Fruit fly (Drosophila melanogaster) whole organism, embryonic: ENCODE results near the gene Vps39.

ENCODE experiments used
- Atf-2 ChIP-seq: fragments of 200-800 bp; sonication (Bioruptor generic); optimal IDR thresholded peaks from 2 replicates; lab custom pipeline; 2016; ENCODE audit warnings: missing biosample characterization, missing genetic modification characterization
- Atf3 ChIP-seq: fragments of 200-800 bp; sonication (Bioruptor generic); optimal IDR thresholded peaks from 3 replicates; lab custom pipeline; 2016; ENCODE audit warnings: missing biosample characterization, missing genetic modification characterization
- B-H2 ChIP-seq: fragments of 200-800 bp; sonication (Bioruptor generic); optimal IDR thresholded peaks from 2 replicates; lab custom pipeline; 2018; ENCODE audit warnings: missing biosample characterization, mild to moderate bottlenecking, missing genetic modification characterization
- Bdp1 ChIP-seq: fragments of 200-800 bp; sonication (Bioruptor generic); optimal IDR thresholded peaks from 3 replicates; lab custom pipeline; 2016; ENCODE audit warnings: missing biosample characterization, missing genetic modification characterization
- CG13287 ChIP-seq: fragments of 200-800 bp; sonication (Bioruptor generic); IDR thresholded peaks from 2 replicates; pipeline ENCODE4 v1.3.6; 2022; ENCODE audit warnings: missing biosample characterization, missing genetic modification characterization; ENCODE audit not compliant: partially characterized antibody
- CG13424 ChIP-seq: fragments of 200-800 bp; sonication (Bioruptor generic); optimal IDR thresholded peaks from 2 replicates; lab custom pipeline; 2019; ENCODE audit warnings: missing biosample characterization, mild to moderate bottlenecking, missing genetic modification characterization, moderate library complexity
- CG14050 ChIP-seq: fragments of 200-800 bp; sonication (Bioruptor generic); IDR thresholded peaks from 3 replicates; pipeline ENCODE4 v1.3.6; 2022; ENCODE audit warnings: missing biosample characterization, missing genetic modification characterization
- CG17385 ChIP-seq: fragments of 200-800 bp; sonication (Bioruptor generic); optimal IDR thresholded peaks from 3 replicates; lab custom pipeline; 2018; ENCODE audit warnings: missing biosample characterization, mild to moderate bottlenecking, missing genetic modification characterization
- CG17802 ChIP-seq: fragments of 200-800 bp; sonication (Bioruptor generic); optimal IDR thresholded peaks from 2 replicates; lab custom pipeline; 2018; ENCODE audit warnings: missing biosample characterization, mild to moderate bottlenecking, missing genetic modification characterization, moderate library complexity
- CG18262 ChIP-seq: fragments of 200-800 bp; optimal IDR thresholded peaks from 3 replicates; lab custom pipeline; 2019; ENCODE audit warnings: missing biosample characterization, mild to moderate bottlenecking, missing genetic modification characterization, moderate library complexity
- CG18476 ChIP-seq: fragments of 200-800 bp; sonication (Bioruptor generic); optimal IDR thresholded peaks from 2 replicates; lab custom pipeline; 2016; ENCODE audit warnings: missing biosample characterization, mild to moderate bottlenecking, missing genetic modification characterization
- CG18599 ChIP-seq: fragments of 200-800 bp; sonication (Bioruptor generic); optimal IDR thresholded peaks from 3 replicates; lab custom pipeline; 2017; ENCODE audit warnings: missing biosample characterization, missing genetic modification characterization, mild to moderate bottlenecking, moderate library complexity, missing genetic modification reagents
- CG32532 ChIP-seq: fragments of 200-800 bp; sonication (Bioruptor generic); IDR thresholded peaks from 2 replicates; pipeline ENCODE4 v1.3.6; 2022; ENCODE audit warnings: missing biosample characterization, missing genetic modification characterization
- CG4360 ChIP-seq: fragments of 200-800 bp; sonication (Bioruptor generic); IDR thresholded peaks from 2 replicates; pipeline ENCODE4 v1.3.6; 2022; ENCODE audit warnings: missing biosample characterization, missing genetic modification characterization
- CG6765 ChIP-seq: fragments of 200-800 bp; sonication (Bioruptor generic); optimal IDR thresholded peaks from 3 replicates; lab custom pipeline; 2017; ENCODE audit warnings: missing biosample characterization, mild to moderate bottlenecking, missing genetic modification characterization
- CG7271 ChIP-seq: fragments of 200-800 bp; sonication (Bioruptor generic); optimal IDR thresholded peaks from 2 replicates; lab custom pipeline; 2018; ENCODE audit warnings: missing biosample characterization, mild to moderate bottlenecking, missing genetic modification characterization, moderate library complexity
- CG7839 ChIP-seq: fragments of 200-800 bp; sonication (Bioruptor generic); optimal IDR thresholded peaks from 3 replicates; lab custom pipeline; 2018; ENCODE audit warnings: missing biosample characterization, mild to moderate bottlenecking, missing genetic modification characterization, moderate library complexity
- CG7963 ChIP-seq: fragments of 200-800 bp; sonication (Bioruptor generic); IDR thresholded peaks from 3 replicates; pipeline ENCODE4 v1.3.6; 2022; ENCODE audit warnings: missing biosample characterization, missing genetic modification characterization; ENCODE audit not compliant: partially characterized antibody
- CG8478 ChIP-seq: fragments of >200 bp; optimal IDR thresholded peaks from 2 replicates; lab custom pipeline; 2018
- CG9876 ChIP-seq: fragments of 200-800 bp; sonication (Bioruptor generic); optimal IDR thresholded peaks from 2 replicates; lab custom pipeline; 2016; ENCODE audit warnings: missing biosample characterization, missing genetic modification characterization
- CTCF ChIP-seq: fragments of 200-800 bp; sonication (Bioruptor generic); optimal IDR thresholded peaks from 2 replicates; lab custom pipeline; 2017; ENCODE audit warnings: missing biosample characterization, mild to moderate bottlenecking, missing genetic modification characterization, moderate library complexity
- CoRest ChIP-seq: fragments of 200-800 bp; sonication (Bioruptor generic); optimal IDR thresholded peaks from 3 replicates; lab custom pipeline; 2018; ENCODE audit warnings: missing biosample characterization, mild to moderate bottlenecking, missing genetic modification characterization, moderate library complexity
- Dfd ChIP-seq, 2 experiments: fragments of >200 bp; optimal IDR thresholded peaks; 2 replicates each; lab custom pipeline; 2017; ENCODE audit warnings: missing biosample characterization in 2 of 2, missing genetic modification characterization in 2 of 2
- Drgx ChIP-seq: fragments of 200-800 bp; sonication (Bioruptor generic); IDR thresholded peaks from 2 replicates; pipeline ENCODE4 v1.3.6; 2022; ENCODE audit warnings: missing biosample characterization, missing genetic modification characterization
- Gug ChIP-seq: fragments of 200-800 bp; sonication (Bioruptor generic); IDR thresholded peaks from 4 replicates; pipeline ENCODE4 v1.3.6; 2022; ENCODE audit warnings: missing biosample characterization, missing genetic modification characterization
- H15 ChIP-seq: fragments of 200-800 bp; sonication (Bioruptor generic); IDR thresholded peaks from 3 replicates; pipeline ENCODE4 v1.3.6; 2022; ENCODE audit warnings: missing biosample characterization, missing genetic modification characterization
- HHEX ChIP-seq: fragments of 200-800 bp; sonication (Bioruptor generic); optimal IDR thresholded peaks from 3 replicates; lab custom pipeline; 2017; ENCODE audit warnings: missing biosample characterization, mild to moderate bottlenecking, missing genetic modification characterization, missing genetic modification reagents
- HLH4C ChIP-seq: fragments of 200-800 bp; sonication (Bioruptor generic); IDR thresholded peaks from 3 replicates; pipeline ENCODE4 v1.3.6; 2022; ENCODE audit warnings: missing biosample characterization, missing genetic modification characterization; ENCODE audit not compliant: partially characterized antibody
- Hr78 ChIP-seq, 2 experiments: fragments of 200-800 bp in 1 of 2; fragments of >200 bp in 1 of 2; sonication (Bioruptor generic) in 1 of 2; optimal IDR thresholded peaks; 2 replicates each; lab custom pipeline; 2017 to 2019; ENCODE audit warnings: missing biosample characterization in 2 of 2, missing genetic modification characterization in 2 of 2, mild to moderate bottlenecking in 1 of 2, moderate library complexity in 1 of 2
- NC2β ChIP-seq: fragments of 200-800 bp; sonication (Bioruptor generic); optimal IDR thresholded peaks from 2 replicates; lab custom pipeline; 2016; ENCODE audit warnings: missing biosample characterization, missing genetic modification characterization
- Nf-YC ChIP-seq: fragments of 200-800 bp; optimal IDR thresholded peaks from 3 replicates; lab custom pipeline; 2019; ENCODE audit warnings: missing biosample characterization, mild to moderate bottlenecking, missing genetic modification characterization, moderate library complexity
- PHDP ChIP-seq: fragments of 200-800 bp; sonication (Bioruptor generic); optimal IDR thresholded peaks from 3 replicates; lab custom pipeline; 2018; ENCODE audit warnings: missing biosample characterization, mild to moderate bottlenecking, missing genetic modification characterization, moderate library complexity
- Rfx ChIP-seq: fragments of 200-800 bp; sonication (Bioruptor generic); IDR thresholded peaks from 2 replicates; pipeline ENCODE4 v1.3.6; 2022; ENCODE audit warnings: missing biosample characterization, missing genetic modification characterization
- Sox102F ChIP-seq: fragments of 200-800 bp; sonication (Bioruptor generic); optimal IDR thresholded peaks from 2 replicates; lab custom pipeline; 2018; ENCODE audit warnings: missing biosample characterization, mild to moderate bottlenecking, missing genetic modification characterization, moderate library complexity
- Xrp1 ChIP-seq: fragments of 200-800 bp; sonication (Bioruptor generic); IDR thresholded peaks from 2 replicates; pipeline ENCODE4 v1.3.6; 2022; ENCODE audit warnings: missing biosample characterization, missing genetic modification characterization
- btn ChIP-seq: fragments of 200-800 bp; sonication (Bioruptor generic); optimal IDR thresholded peaks from 2 replicates; lab custom pipeline; 2016; ENCODE audit warnings: missing biosample characterization, missing genetic modification characterization
- chinmo ChIP-seq: fragments of 200-800 bp; sonication (Bioruptor generic); IDR thresholded peaks from 4 replicates; pipeline ENCODE4 v1.3.6; 2022; ENCODE audit warnings: missing biosample characterization, missing genetic modification characterization; ENCODE audit not compliant: partially characterized antibody
- dmrt99B ChIP-seq: fragments of 200-800 bp; sonication (Bioruptor generic); optimal IDR thresholded peaks from 2 replicates; lab custom pipeline; 2018; ENCODE audit warnings: missing biosample characterization, mild to moderate bottlenecking, missing genetic modification characterization, moderate library complexity
- dysf ChIP-seq: fragments of 200-800 bp; sonication (Bioruptor generic); IDR thresholded peaks from 3 replicates; pipeline ENCODE4 v1.3.6; 2022; ENCODE audit warnings: missing biosample characterization, missing genetic modification characterization
- eyg ChIP-seq: fragments of 200-800 bp; sonication (Bioruptor generic); optimal IDR thresholded peaks from 3 replicates; lab custom pipeline; 2016; ENCODE audit warnings: missing biosample characterization, missing genetic modification characterization
- fd64A ChIP-seq: fragments of 200-800 bp; sonication (Bioruptor generic); optimal IDR thresholded peaks from 3 replicates; lab custom pipeline; 2018; ENCODE audit warnings: missing biosample characterization, mild to moderate bottlenecking, missing genetic modification characterization
- gfzf ChIP-seq: fragments of 200-800 bp; sonication (Bioruptor generic); optimal IDR thresholded peaks from 2 replicates; lab custom pipeline; 2016; ENCODE audit warnings: missing biosample characterization, mild to moderate bottlenecking, missing genetic modification characterization, moderate library complexity
- hbn ChIP-seq: fragments of 200-800 bp; sonication (Bioruptor generic); IDR thresholded peaks from 2 replicates; pipeline ENCODE4 v1.3.6; 2022; ENCODE audit warnings: missing biosample characterization, missing genetic modification characterization; ENCODE audit not compliant: partially characterized antibody
- lab ChIP-seq: fragments of 200-800 bp; sonication (Bioruptor generic); optimal IDR thresholded peaks from 3 replicates; lab custom pipeline; 2017; ENCODE audit warnings: missing biosample characterization, missing genetic modification characterization, mild to moderate bottlenecking, moderate library complexity, missing genetic modification reagents
- lola ChIP-seq, 3 experiments: fragments of >200 bp in 2 of 3; fragments of 200-800 bp in 1 of 3; sonication (Bioruptor generic) in 1 of 3; optimal IDR thresholded peaks; 2 replicates each; lab custom pipeline; 2017 to 2019; ENCODE audit warnings: missing biosample characterization in 3 of 3, missing genetic modification characterization in 3 of 3, mild to moderate bottlenecking in 1 of 3, moderate library complexity in 1 of 3
- mld ChIP-seq: fragments of 200-800 bp; sonication (Bioruptor generic); IDR thresholded peaks from 3 replicates; pipeline ENCODE4 v1.3.6; 2022; ENCODE audit warnings: missing biosample characterization, missing genetic modification characterization; ENCODE audit not compliant: partially characterized antibody
- onecut ChIP-seq: fragments of 200-800 bp; sonication (Bioruptor generic); IDR thresholded peaks from 2 replicates; pipeline ENCODE4 v1.3.6; 2022; ENCODE audit warnings: missing biosample characterization, missing genetic modification characterization
- org-1 ChIP-seq: fragments of 200-800 bp; sonication (Bioruptor generic); optimal IDR thresholded peaks from 2 replicates; lab custom pipeline; 2017; ENCODE audit warnings: missing biosample characterization, missing genetic modification characterization
- scrt ChIP-seq: fragments of 200-800 bp; sonication (Bioruptor generic); optimal IDR thresholded peaks from 2 replicates; lab custom pipeline; 2018; ENCODE audit warnings: missing biosample characterization, mild to moderate bottlenecking, missing genetic modification characterization, moderate library complexity

Gene Vps39

DNA sequence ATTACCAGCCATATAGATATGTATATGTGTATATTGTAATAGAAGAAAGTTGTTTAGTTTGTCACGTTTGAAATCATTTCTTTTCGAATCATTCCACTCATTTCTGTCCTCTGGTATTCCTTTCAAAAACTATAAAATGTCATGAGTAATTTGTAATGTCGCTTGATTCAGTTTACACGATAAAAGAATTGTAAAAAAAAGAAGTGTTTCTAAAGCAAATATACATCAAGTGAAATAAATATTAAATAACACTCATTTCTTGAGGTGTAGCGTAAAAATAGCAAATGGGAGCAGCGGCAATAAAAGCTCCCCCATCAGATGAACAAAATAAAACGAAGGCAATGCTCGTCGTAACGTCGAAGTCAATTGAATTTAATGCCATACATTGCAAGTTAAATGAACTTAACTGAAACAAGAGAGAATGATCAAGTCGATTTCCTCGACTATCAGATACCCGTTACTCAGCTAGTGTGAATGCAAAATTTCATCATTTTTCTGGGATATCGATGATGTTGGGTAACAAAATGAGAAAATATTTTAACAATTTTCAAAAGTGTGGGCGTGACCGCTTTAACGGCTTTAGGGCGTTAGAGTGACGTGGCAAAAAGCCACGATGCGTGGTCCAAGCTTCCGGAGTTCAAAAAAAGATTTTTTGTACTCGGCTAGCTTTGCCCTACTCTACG, 21.2 kb upstream of the Vps39 start:
- TF ChIP-seq Bdp1 (GFP tag; lab: Kevin White, UChicago) (no peak), Atf-2 (no peak), H15 (no peak), org-1 (GFP tag; lab: Kevin White, UChicago) (no peak), Sox102F (GFP tag; lab: Kevin White, UChicago) (peak; percentile 61), hbn (no peak; the same call in 1 of the 2 replicates), lab (GFP tag; lab: Kevin White, UChicago) (peak; percentile 26), CG32532 (GFP tag; lab: Robert Waterston, UW) (no peak), mld (0 out of 3 replicates have a peak, but pooled peaks have one; percentile 53), Dfd (GFP tag; optimal IDR thresholded peaks at IDR 0.05; lab: Kevin White, UChicago) (no peak), CG18599 (GFP tag; lab: Kevin White, UChicago) (no peak), CG9876 (GFP tag; lab: Kevin White, UChicago) (no peak), CG13287 (GFP tag; lab: Robert Waterston, UW) (peak; percentile 8; the same call in 1 of the 2 replicates), Drgx (GFP tag; lab: Robert Waterston, UW) (0 out of 2 replicates have a peak, but pooled peaks have one; percentile 20), CG7839 (tag; lab: Kevin White, UChicago) (peak; percentile 24), chinmo (GFP tag; lab: Robert Waterston, UW) (no peak), dysf (GFP tag; lab: Robert Waterston, UW) (peak; percentile 58; the same call in 2 of the 3 replicates), CG8478 (lab: Kevin White, UChicago) (no peak), CG4360 (GFP tag; lab: Robert Waterston, UW) (no peak), CTCF (GFP tag; lab: Kevin White, UChicago) (no peak), CG7963 (peak; percentile 52; the same call in 1 of the 3 replicates), CoRest (tag; lab: Kevin White, UChicago) (peak; percentile 46), Rfx (GFP tag; lab: Robert Waterston, UW) (no peak), CG17802 (tag; lab: Kevin White, UChicago) (no peak), Hr78 (GFP tag; optimal IDR thresholded peaks at IDR 0.05; lab: Kevin White, UChicago) (no peak), CG6765 (GFP tag; lab: Kevin White, UChicago) (no peak), Xrp1 (GFP tag; lab: Robert Waterston, UW) (no peak), btn (GFP tag; lab: Kevin White, UChicago) (no peak), dmrt99B (tag; lab: Kevin White, UChicago) (peak; percentile 28), fd64A (no peak), lola (GFP tag; optimal IDR thresholded peaks at IDR 0.05; lab: Kevin White, UChicago) (no peak), PHDP (tag; lab: Kevin White, UChicago) (peak; percentile 5), onecut (no peak), B-H2 (GFP tag; lab: Kevin White, UChicago) (no peak), CG14050 (GFP tag; lab: Robert Waterston, UW) (no peak), eyg (no peak), HHEX (GFP tag; lab: Kevin White, UChicago) (no peak), Atf3 (no peak), CG7271 (tag; lab: Kevin White, UChicago) (no peak), Nf-YC (peak; percentile 21), CG13424 (tag; lab: Kevin White, UChicago) (peak; percentile 31), CG18262 (peak; percentile 22), CG17385 (GFP tag; lab: Kevin White, UChicago) (peak; percentile 26), scrt (GFP tag; lab: Kevin White, UChicago) (no peak), gfzf (GFP tag; lab: Kevin White, UChicago) (no peak), CG18476 (GFP tag; lab: Kevin White, UChicago) (no peak), HLH4C (GFP tag; lab: Robert Waterston, UW) (peak; percentile 59), NC2β (GFP tag; lab: Kevin White, UChicago) (no peak), Gug (no peak)
